Worm (Caenorhabditis elegans): Measurements from ENCODE around the gene D1014.13.

The D1014.13 gene

ce11 chrV:8157446-8157845, 12.0 kb downstream of the D1014.13 start, which contains the start of gene sul-2:
Gene sul-2 (plus strand): TSS chrV:8157746.
- TF ChIP-seq ztf-29 (GFP tag; IDR thresholded peaks at IDR 0.05) = no peak
- no peak for TF ChIP-seq tab-1 (GFP tag; IDR thresholded peaks at IDR 0.05)
- TF ChIP-seq med-1 (GFP tag; optimal IDR thresholded peaks at IDR 0.05; ENCODE audit: insufficient read depth) = no peak
- TF ChIP-seq flt-1 (GFP tag; IDR thresholded peaks at IDR 0.05) = no peak
- TF ChIP-seq cog-1 (tag; optimal IDR thresholded peaks at IDR 0.05) = no peak

ce11 chrV:8159629-8160028, 14.2 kb downstream of the D1014.13 start, which contains the start of gene F20D6.6:
Gene F20D6.6 (plus strand): TSS chrV:8159929.
- TF ChIP-seq ztf-29 (GFP tag; IDR thresholded peaks at IDR 0.05) = no peak
- TF ChIP-seq flt-1 (GFP tag; IDR thresholded peaks at IDR 0.05) = no peak
- no peak for TF ChIP-seq ztf-23 (GFP tag; IDR thresholded peaks at IDR 0.05)
- no peak for TF ChIP-seq ref-1 (GFP tag; conservative IDR thresholded peaks at IDR 0.05)
- TF ChIP-seq tab-1 (GFP tag; IDR thresholded peaks at IDR 0.05) = no peak
- TF ChIP-seq cog-1 (tag; optimal IDR thresholded peaks at IDR 0.05) = no peak
- TF ChIP-seq klf-2 (GFP tag; conservative IDR thresholded peaks at IDR 0.05) = no peak
- TF ChIP-seq med-1 (GFP tag; optimal IDR thresholded peaks at IDR 0.05; ENCODE audit: insufficient read depth) = no peak
- TF ChIP-seq T22C8.4 (GFP tag; IDR thresholded peaks at IDR 0.05) = no peak

- TF ChIP-seq T22C8.4 (GFP tag; IDR thresholded peaks at IDR 0.05) = no peak
- TF ChIP-seq ztf-23 (GFP tag; IDR thresholded peaks at IDR 0.05) = no peak
- TF ChIP-seq klf-2 (GFP tag; conservative IDR thresholded peaks at IDR 0.05) = no peak
- no peak for TF ChIP-seq tab-1 (GFP tag; IDR thresholded peaks at IDR 0.05)
- no peak for TF ChIP-seq med-1 (GFP tag; optimal IDR thresholded peaks at IDR 0.05; ENCODE audit: insufficient read depth)
- no peak for TF ChIP-seq ref-1 (GFP tag; conservative IDR thresholded peaks at IDR 0.05)
- no peak for TF ChIP-seq flt-1 (GFP tag; IDR thresholded peaks at IDR 0.05)
- no peak for TF ChIP-seq ztf-29 (GFP tag; IDR thresholded peaks at IDR 0.05)
- TF ChIP-seq cog-1 (tag; optimal IDR thresholded peaks at IDR 0.05) = no peak
Observed at ce11 chrV:8161699-8162098, 16.3 kb downstream of the D1014.13 start, which contains the start of gene F20D6.5. Gene F20D6.5 (plus strand): TSS chrV:8161957.

ce11 chrV:8163199-8163598, 17.8 kb downstream of the D1014.13 start:
- TF ChIP-seq ztf-23 (GFP tag; IDR thresholded peaks at IDR 0.05) (no peak), ref-1 (GFP tag; conservative IDR thresholded peaks at IDR 0.05) (no peak), tab-1 (GFP tag; IDR thresholded peaks at IDR 0.05) (no peak), med-1 (GFP tag; optimal IDR thresholded peaks at IDR 0.05; ENCODE audit: insufficient read depth) (no peak), cog-1 (tag; optimal IDR thresholded peaks at IDR 0.05) (no peak), T22C8.4 (GFP tag; IDR thresholded peaks at IDR 0.05) (no peak), klf-2 (GFP tag; conservative IDR thresholded peaks at IDR 0.05) (no peak), ztf-29 (GFP tag; IDR thresholded peaks at IDR 0.05) (no peak), flt-1 (GFP tag; IDR thresholded peaks at IDR 0.05) (no peak)

ce11 chrV:8168219-8168962, 23.0 kb downstream of the D1014.13 start, which contains the start of gene F20D6.8:
Gene F20D6.8 (minus strand): TSS chrV:8168269.
- TF ChIP-seq tab-1 (GFP tag; IDR thresholded peaks at IDR 0.05) = no peak
- no peak for TF ChIP-seq ztf-23 (GFP tag; IDR thresholded peaks at IDR 0.05)
- no peak for TF ChIP-seq T22C8.4 (GFP tag; IDR thresholded peaks at IDR 0.05)

DNA sequence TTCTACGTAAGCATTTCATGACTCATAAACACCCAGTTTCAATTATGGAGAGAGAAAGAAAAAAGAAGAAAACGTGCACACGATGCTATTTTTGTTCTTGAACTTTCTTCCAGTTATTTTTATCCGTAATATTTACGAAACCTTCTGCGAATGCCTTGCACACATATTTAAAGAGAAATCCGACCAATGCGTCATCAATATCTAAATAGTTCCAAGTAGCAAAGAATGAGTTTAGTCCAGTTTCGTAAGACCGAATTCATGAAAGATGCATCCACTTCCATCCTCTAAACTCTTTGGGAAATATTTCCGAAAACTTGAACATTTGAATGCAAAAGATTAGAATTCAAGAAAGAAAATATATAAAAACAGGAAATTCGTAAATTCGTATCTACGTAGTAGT, 23.7 kb downstream of the D1014.13 start:
- no peak for TF ChIP-seq tab-1 (GFP tag; IDR thresholded peaks at IDR 0.05)
- no peak for TF ChIP-seq klf-2 (GFP tag; conservative IDR thresholded peaks at IDR 0.05)
- no peak for TF ChIP-seq ztf-29 (GFP tag; IDR thresholded peaks at IDR 0.05)
- TF ChIP-seq med-1 (GFP tag; optimal IDR thresholded peaks at IDR 0.05; ENCODE audit: insufficient read depth) = no peak
- no peak for TF ChIP-seq T22C8.4 (GFP tag; IDR thresholded peaks at IDR 0.05)
- TF ChIP-seq flt-1 (GFP tag; IDR thresholded peaks at IDR 0.05) = no peak
- TF ChIP-seq ref-1 (GFP tag; conservative IDR thresholded peaks at IDR 0.05) = no peak
- TF ChIP-seq cog-1 (tag; optimal IDR thresholded peaks at IDR 0.05) = no peak
- no peak for TF ChIP-seq ztf-23 (GFP tag; IDR thresholded peaks at IDR 0.05)

ce11 chrV:8170300-8170699, 24.9 kb downstream of the D1014.13 start:
- no peak for TF ChIP-seq ref-1 (GFP tag; conservative IDR thresholded peaks at IDR 0.05)
- no peak for TF ChIP-seq T22C8.4 (GFP tag; IDR thresholded peaks at IDR 0.05)
- no peak for TF ChIP-seq tab-1 (GFP tag; IDR thresholded peaks at IDR 0.05)
- no peak for TF ChIP-seq med-1 (GFP tag; optimal IDR thresholded peaks at IDR 0.05; ENCODE audit: insufficient read depth)
- no peak for TF ChIP-seq cog-1 (tag; optimal IDR thresholded peaks at IDR 0.05)
- no peak for TF ChIP-seq flt-1 (GFP tag; IDR thresholded peaks at IDR 0.05)
- no peak for TF ChIP-seq klf-2 (GFP tag; conservative IDR thresholded peaks at IDR 0.05)
- TF ChIP-seq ztf-23 (GFP tag; IDR thresholded peaks at IDR 0.05) = no peak
- TF ChIP-seq ztf-29 (GFP tag; IDR thresholded peaks at IDR 0.05) = no peak

- TF ChIP-seq cog-1 (tag; optimal IDR thresholded peaks at IDR 0.05) (no peak), ztf-23 (GFP tag; IDR thresholded peaks at IDR 0.05) (no peak), tab-1 (GFP tag; IDR thresholded peaks at IDR 0.05) (no peak), klf-2 (GFP tag; conservative IDR thresholded peaks at IDR 0.05) (no peak), ztf-29 (GFP tag; IDR thresholded peaks at IDR 0.05) (no peak)
Observed at ce11 chrV:8171688-8172087, 26.3 kb downstream of the D1014.13 start.

DNA sequence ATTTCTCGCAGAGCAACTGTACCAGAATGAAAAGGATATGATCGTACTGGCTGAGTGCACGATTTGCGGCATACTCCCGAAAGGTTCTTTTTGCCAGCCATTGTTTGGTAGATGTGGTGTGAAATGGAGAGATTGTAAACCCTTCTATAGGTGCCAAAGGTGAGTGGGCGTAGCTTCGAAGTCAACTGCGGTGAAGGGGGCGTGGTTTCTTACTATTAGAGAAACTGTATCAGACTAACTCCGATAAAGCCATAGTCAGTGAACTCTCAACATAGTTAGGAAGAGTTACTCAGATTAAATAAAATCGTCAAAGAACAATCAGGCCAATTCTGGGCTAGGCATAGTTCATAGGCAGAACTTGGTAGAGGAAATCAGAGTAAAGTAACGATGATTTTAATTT, 31.9 kb downstream of the D1014.13 start, which contains the start of gene F20D6.9:
TSS of gene F20D6.9 (minus strand) at position 101 of the 400 bp plus-strand sequence.
- TF ChIP-seq ztf-29 (GFP tag; IDR thresholded peaks at IDR 0.05) = no peak
- no peak for TF ChIP-seq T22C8.4 (GFP tag; IDR thresholded peaks at IDR 0.05)
- no peak for TF ChIP-seq cog-1 (tag; optimal IDR thresholded peaks at IDR 0.05)
- no peak for TF ChIP-seq flt-1 (GFP tag; IDR thresholded peaks at IDR 0.05)
- TF ChIP-seq ref-1 (GFP tag; conservative IDR thresholded peaks at IDR 0.05) = no peak
- no peak for TF ChIP-seq klf-2 (GFP tag; conservative IDR thresholded peaks at IDR 0.05)
- no peak for TF ChIP-seq med-1 (GFP tag; optimal IDR thresholded peaks at IDR 0.05; ENCODE audit: insufficient read depth)
- no peak for TF ChIP-seq tab-1 (GFP tag; IDR thresholded peaks at IDR 0.05)
- TF ChIP-seq ztf-23 (GFP tag; IDR thresholded peaks at IDR 0.05) = no peak

- no peak for TF ChIP-seq ref-1 (GFP tag; conservative IDR thresholded peaks at IDR 0.05)
- TF ChIP-seq T22C8.4 (GFP tag; IDR thresholded peaks at IDR 0.05) = no peak
- no peak for TF ChIP-seq ztf-23 (GFP tag; IDR thresholded peaks at IDR 0.05)
- no peak for TF ChIP-seq ztf-29 (GFP tag; IDR thresholded peaks at IDR 0.05)
- no peak for TF ChIP-seq tab-1 (GFP tag; IDR thresholded peaks at IDR 0.05)
- TF ChIP-seq flt-1 (GFP tag; IDR thresholded peaks at IDR 0.05) = no peak
Observed at ce11 chrV:8178279-8178678, 32.9 kb downstream of the D1014.13 start.

Measured in whole organism, midembryonic.